Comparison of ENCODE assay signal across 8 fruit fly cellular contexts in the genomic region with DNA sequence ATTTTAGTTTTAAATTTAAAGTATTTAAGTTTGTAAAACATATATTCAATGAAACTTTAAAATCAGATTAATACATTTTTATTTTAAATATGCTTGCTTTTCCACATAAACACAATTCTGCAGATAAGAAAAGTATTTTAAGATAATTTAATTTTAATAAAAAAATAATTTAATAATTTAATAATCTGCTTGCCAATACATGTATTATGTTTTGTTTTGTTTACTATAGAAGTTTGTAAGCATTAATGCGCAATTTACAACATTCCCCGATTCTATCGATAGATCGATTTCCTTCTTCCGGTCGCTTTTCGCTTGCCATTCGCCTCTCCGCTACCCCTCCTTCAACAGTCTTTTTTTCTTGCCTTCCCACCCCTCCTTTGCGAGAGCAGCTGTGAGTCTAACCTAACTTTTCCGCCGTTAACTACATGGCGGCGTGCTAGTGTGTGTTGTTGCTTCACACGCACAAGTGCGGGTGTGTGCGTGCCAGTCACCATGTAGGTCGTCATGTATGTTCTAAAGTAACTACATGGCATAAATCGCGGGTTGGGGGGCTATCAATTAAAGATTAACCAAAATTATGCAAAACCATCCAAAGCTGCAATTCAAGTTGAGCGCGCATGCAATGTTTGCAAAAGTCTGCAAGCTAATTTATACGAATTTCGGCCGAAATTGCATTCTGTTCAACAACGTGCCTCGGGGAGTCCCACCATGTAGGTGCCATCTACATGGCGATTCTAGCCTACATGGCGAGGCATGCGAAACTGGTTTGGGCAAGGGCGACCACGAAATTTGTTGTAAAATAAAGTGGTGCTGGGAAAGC.
TF ChIP-seq lines count a peak whose summit lies in the region.

No protein-coding gene starts in this region.

- peak; percentile 64 to 79 for TF ChIP-seq CTCF in S2 (optimal IDR thresholded peaks at IDR 0.05; lab: Kevin White, UChicago)
- peak; percentile 85 for TF ChIP-seq CTCF in whole organism, embryonic (GFP tag; optimal IDR thresholded peaks at IDR 0.05; lab: Kevin White, UChicago)

TF ChIP-seq in Kc167, 6 proteins besides CTCF, POLR2A, EP300 and RAD21:
- TF ChIP-seq Myc (optimal IDR thresholded peaks at IDR 0.05; lab: Kevin White, UChicago) (no peak), h (optimal IDR thresholded peaks at IDR 0.05; lab: Kevin White, UChicago) (no peak), psq (optimal IDR thresholded peaks at IDR 0.05; lab: Kevin White, UChicago) (peak; percentile 24)

TF ChIP-seq in whole organism, 6 proteins besides CTCF, POLR2A, EP300 and RAD21:
- TF ChIP-seq psq (optimal IDR thresholded peaks at IDR 0.05; lab: Kevin White, UChicago) (peak; percentile 47), CG8478 (optimal IDR thresholded peaks at IDR 0.05; lab: Kevin White, UChicago) (no peak)

TF ChIP-seq in whole organism, adult, 20 proteins besides CTCF, POLR2A, EP300 and RAD21 (continues in another document):
- TF ChIP-seq bab1 (GFP tag; optimal IDR thresholded peaks at IDR 0.05; lab: Kevin White, UChicago) (peak; percentile 6), CG11617 (GFP tag; optimal IDR thresholded peaks at IDR 0.05; lab: Kevin White, UChicago) (peak; percentile 71), CG12768 (GFP tag; optimal IDR thresholded peaks at IDR 0.05; lab: Kevin White, UChicago) (peak; percentile 8), Clk (GFP tag; optimal IDR thresholded peaks at IDR 0.05; lab: Kevin White, UChicago) (peak; percentile 17), cnc (optimal IDR thresholded peaks at IDR 0.05; lab: Kevin White, UChicago) (no peak), ovo (GFP tag; optimal IDR thresholded peaks at IDR 0.05; lab: Kevin White, UChicago) (peak; percentile 43), toe (GFP tag; optimal IDR thresholded peaks at IDR 0.05; lab: Kevin White, UChicago) (peak; percentile 31), CG1620 (GFP tag; optimal IDR thresholded peaks at IDR 0.05; lab: Kevin White, UChicago) (peak; percentile 51), Hr96 (GFP tag; optimal IDR thresholded peaks at IDR 0.05; lab: Kevin White, UChicago) (peak; percentile 35), CG7101 (tag; optimal IDR thresholded peaks at IDR 0.05; lab: Kevin White, UChicago) (no peak), cic (GFP tag; optimal IDR thresholded peaks at IDR 0.05; lab: Kevin White, UChicago) (peak; percentile 43), CG7045 (GFP tag; optimal IDR thresholded peaks at IDR 0.05; lab: Kevin White, UChicago) (peak; percentile 25), CG33017 (tag; optimal IDR thresholded peaks at IDR 0.05; lab: Kevin White, UChicago) (peak; percentile 94), pad (GFP tag; optimal IDR thresholded peaks at IDR 0.05; lab: Kevin White, UChicago) (peak; percentile 95), Mnt (GFP tag; optimal IDR thresholded peaks at IDR 0.05; lab: Kevin White, UChicago) (peak; percentile 89)

TF ChIP-seq in whole organism, embryonic, 481 proteins besides CTCF, POLR2A, EP300 and RAD21 (continues in another document):
- TF ChIP-seq CG2712 (tag; optimal IDR thresholded peaks at IDR 0.05; lab: Kevin White, UChicago) (peak; percentile 16), CG16813 (GFP tag; IDR thresholded peaks at IDR 0.05; lab: Robert Waterston, UW; ENCODE audit: partially characterized antibody) (no peak; the same call in 2 of the 3 replicates), slp2 (GFP tag; optimal IDR thresholded peaks at IDR 0.05; lab: Kevin White, UChicago) (no peak), cwo (GFP tag; optimal IDR thresholded peaks at IDR 0.05; lab: Kevin White, UChicago) (no peak), amos (GFP tag; IDR thresholded peaks at IDR 0.05; lab: Robert Waterston, UW; ENCODE audit: partially characterized antibody) (peak; percentile 44), CG34422 (GFP tag; IDR thresholded peaks at IDR 0.05; lab: Robert Waterston, UW) (peak; percentile 91), oc (tag; optimal IDR thresholded peaks at IDR 0.05; lab: Kevin White, UChicago) (no peak), ttk (GFP tag; IDR thresholded peaks at IDR 0.05; lab: Robert Waterston, UW) (no peak), trh (GFP tag; optimal IDR thresholded peaks at IDR 0.05; lab: Kevin White, UChicago) (no peak), ab (GFP tag; optimal IDR thresholded peaks at IDR 0.05; lab: Kevin White, UChicago) (no peak), crp (GFP tag; optimal IDR thresholded peaks at IDR 0.05; lab: Kevin White, UChicago) (peak in 1 of 2 experiments; percentile 83), sisA (GFP tag; IDR thresholded peaks at IDR 0.05; lab: Robert Waterston, UW) (no peak), CG6765 (GFP tag; optimal IDR thresholded peaks at IDR 0.05; lab: Kevin White, UChicago) (peak; percentile 13), CG7271 (tag; optimal IDR thresholded peaks at IDR 0.05; lab: Kevin White, UChicago) (no peak), toy (GFP tag; IDR thresholded peaks at IDR 0.05; lab: Robert Waterston, UW) (no peak)

TF ChIP-seq in whole organism, prepupa, 60 proteins besides CTCF, POLR2A, EP300 and RAD21 (continues in another document):
- TF ChIP-seq CG31627 (GFP tag; optimal IDR thresholded peaks at IDR 0.05; lab: Kevin White, UChicago): peak; percentile 15
- TF ChIP-seq CG16779 (tag; optimal IDR thresholded peaks at IDR 0.05; lab: Kevin White, UChicago): no peak
- TF ChIP-seq CG15336 (GFP tag; IDR thresholded peaks at IDR 0.05; lab: Robert Waterston, UW): no peak
- no peak for TF ChIP-seq Ets96B (tag; optimal IDR thresholded peaks at IDR 0.05; lab: Kevin White, UChicago)
- no peak for TF ChIP-seq Met (GFP tag; optimal IDR thresholded peaks at IDR 0.05; lab: Kevin White, UChicago)
- TF ChIP-seq Sox15 (GFP tag; optimal IDR thresholded peaks at IDR 0.05; lab: Kevin White, UChicago): no peak
- TF ChIP-seq svp (GFP tag; lab: Kevin White, UChicago): peak; percentile 70
- 0 out of 3 replicates have a peak, but pooled peaks have one; percentile 32 for TF ChIP-seq eg (GFP tag; IDR thresholded peaks at IDR 0.05; lab: Robert Waterston, UW)
- TF ChIP-seq CG7368 (GFP tag; optimal IDR thresholded peaks at IDR 0.05; lab: Kevin White, UChicago): no peak
- TF ChIP-seq CG10669 (GFP tag; optimal IDR thresholded peaks at IDR 0.05; lab: Kevin White, UChicago): no peak
- peak; percentile 18 to 25 for TF ChIP-seq ss (GFP tag; optimal IDR thresholded peaks at IDR 0.05; lab: Kevin White, UChicago)
- no peak for TF ChIP-seq CG8319 (GFP tag; optimal IDR thresholded peaks at IDR 0.05; lab: Kevin White, UChicago)
- no peak for TF ChIP-seq CG6792 (GFP tag; optimal IDR thresholded peaks at IDR 0.05; lab: Kevin White, UChicago)
- TF ChIP-seq esn (GFP tag; optimal IDR thresholded peaks at IDR 0.05; lab: Kevin White, UChicago): no peak
- TF ChIP-seq Eip93F (GFP tag; optimal IDR thresholded peaks at IDR 0.05; lab: Kevin White, UChicago): no peak
- no peak for TF ChIP-seq dsx (GFP tag; optimal IDR thresholded peaks at IDR 0.05; lab: Kevin White, UChicago; ENCODE audit: poor library complexity, severe bottlenecking)

TF ChIP-seq in whole organism, pupa, 21 proteins besides CTCF, POLR2A, EP300 and RAD21:
- no peak for TF ChIP-seq CG17806 (tag; optimal IDR thresholded peaks at IDR 0.05; lab: Kevin White, UChicago)
- TF ChIP-seq CG4496 (GFP tag; IDR thresholded peaks at IDR 0.05; lab: Robert Waterston, UW): 0 out of 3 replicates have a peak, but pooled peaks have one; percentile 28
- no peak for TF ChIP-seq CG8301 (tag; optimal IDR thresholded peaks at IDR 0.05; lab: Kevin White, UChicago)
- TF ChIP-seq CG34367 (tag; optimal IDR thresholded peaks at IDR 0.05; lab: Kevin White, UChicago): peak; percentile 8
- peak; percentile 3 for TF ChIP-seq EcR (GFP tag; optimal IDR thresholded peaks at IDR 0.05; lab: Kevin White, UChicago)
- TF ChIP-seq CG9948 (tag; optimal IDR thresholded peaks at IDR 0.05; lab: Kevin White, UChicago): no peak
- no peak for TF ChIP-seq CG10348 (GFP tag; IDR thresholded peaks at IDR 0.05; lab: Robert Waterston, UW)
- no peak for TF ChIP-seq CG14655 (GFP tag; optimal IDR thresholded peaks at IDR 0.05; lab: Kevin White, UChicago)
- TF ChIP-seq fd96Ca (GFP tag; IDR thresholded peaks at IDR 0.05; lab: Robert Waterston, UW): peak; percentile 31; the same call in 1 of the 3 replicates
- no peak for TF ChIP-seq rn (GFP tag; IDR thresholded peaks at IDR 0.05; lab: Robert Waterston, UW)
- no peak for TF ChIP-seq CG32121 (GFP tag; IDR thresholded peaks at IDR 0.05; lab: Robert Waterston, UW)
- peak; percentile 27 for TF ChIP-seq Ets98B (GFP tag; IDR thresholded peaks at IDR 0.05; lab: Robert Waterston, UW)
TF ChIP-seq in whole organism, pupa: peak in this region for 5.

TF ChIP-seq in whole organism, wandering third instar larva, 38 proteins besides CTCF, POLR2A, EP300 and RAD21:
- TF ChIP-seq Dif (GFP tag; optimal IDR thresholded peaks at IDR 0.05; lab: Kevin White, UChicago; ENCODE audit: partially characterized antibody) (peak; percentile 3), woc (GFP tag; optimal IDR thresholded peaks at IDR 0.05; lab: Kevin White, UChicago) (peak; percentile 47), CG9705 (GFP tag; optimal IDR thresholded peaks at IDR 0.05; lab: Kevin White, UChicago) (peak; percentile 26), Rel (GFP tag; optimal IDR thresholded peaks at IDR 0.05; lab: Kevin White, UChicago) (no peak), Rel (tag; optimal IDR thresholded peaks at IDR 0.05; lab: Kevin White, UChicago) (peak; percentile 97), Hr83 (GFP tag; optimal IDR thresholded peaks at IDR 0.05; lab: Kevin White, UChicago; ENCODE audit: poor library complexity, severe bottlenecking) (peak; percentile 92), GATAd (GFP tag; optimal IDR thresholded peaks at IDR 0.05; lab: Kevin White, UChicago) (no peak), h (GFP tag; optimal IDR thresholded peaks at IDR 0.05; lab: Kevin White, UChicago) (peak; percentile 46), rgr (GFP tag; optimal IDR thresholded peaks at IDR 0.05; lab: Kevin White, UChicago) (peak; percentile 44), lola (GFP tag; optimal IDR thresholded peaks at IDR 0.05; lab: Kevin White, UChicago) (peak; percentile 17), dmrt93B (GFP tag; optimal IDR thresholded peaks at IDR 0.05; lab: Kevin White, UChicago) (peak; percentile 5), br (GFP tag; optimal IDR thresholded peaks at IDR 0.05; lab: Kevin White, UChicago) (no peak), usp (GFP tag; optimal IDR thresholded peaks at IDR 0.05; lab: Kevin White, UChicago) (no peak), Jra (GFP tag; optimal IDR thresholded peaks at IDR 0.05; lab: Kevin White, UChicago) (no peak), CG32264 (GFP tag; optimal IDR thresholded peaks at IDR 0.05; lab: Kevin White, UChicago) (no peak), Hnf4 (GFP tag; optimal IDR thresholded peaks at IDR 0.05; lab: Kevin White, UChicago) (peak; percentile 4), Sp1 (GFP tag; optimal IDR thresholded peaks at IDR 0.05; lab: Kevin White, UChicago) (peak; percentile 33), psq (GFP tag; optimal IDR thresholded peaks at IDR 0.05; lab: Kevin White, UChicago) (peak; percentile 99), Dfd (GFP tag; optimal IDR thresholded peaks at IDR 0.05; lab: Kevin White, UChicago) (no peak), N (GFP tag; optimal IDR thresholded peaks at IDR 0.05; lab: Kevin White, UChicago) (peak; percentile 53), jim (GFP tag; optimal IDR thresholded peaks at IDR 0.05; lab: Kevin White, UChicago) (peak; percentile 93), HLH106 (tag; optimal IDR thresholded peaks at IDR 0.05; lab: Kevin White, UChicago) (peak; percentile 35)
